Worm (Caenorhabditis elegans) whole organism, young adult: Measurements from ENCODE around the gene glb-4.

ENCODE experiments used
- B0019.2 ChIP-seq: fragments of 200-800 bp; sonication (Bioruptor generic); conservative IDR thresholded peaks from 2 replicates; pipeline ENCODE4 v1.3.6; 2022; ENCODE audit warnings: missing genetic modification reagents, missing genetic modification characterization, missing compliant biosample characterization
- C17E4.6 ChIP-seq: fragments of 200-800 bp; sonication (Bioruptor generic); IDR thresholded peaks from 2 replicates; pipeline ENCODE4 v1.3.6; 2022; ENCODE audit warnings: missing genetic modification reagents, missing genetic modification characterization, missing compliant biosample characterization
- F33H1.4 ChIP-seq: fragments of 200-800 bp; sonication (Bioruptor generic); IDR thresholded peaks from 2 replicates; pipeline ENCODE4 v1.3.6; 2022; ENCODE audit warnings: missing genetic modification reagents, missing genetic modification characterization, missing compliant biosample characterization
- F49E8.2 ChIP-seq: sonication (generic microtip); optimal IDR thresholded peaks from 3 replicates; lab custom pipeline; 2017; ENCODE audit warnings: missing genetic modification characterization, mild to moderate bottlenecking, missing compliant biosample characterization, antibody characterized with exemption, moderate library complexity; ENCODE audit not compliant: insufficient read depth
- F57C9.4 ChIP-seq: sonication (generic microtip); optimal IDR thresholded peaks from 2 replicates; lab custom pipeline; 2017; ENCODE audit warnings: mild to moderate bottlenecking, missing genetic modification characterization, missing compliant biosample characterization
- K12H6.12 ChIP-seq: fragments of 200-800 bp; sonication (Bioruptor generic); optimal IDR thresholded peaks from 2 replicates; lab custom pipeline; 2018; ENCODE audit warnings: mild to moderate bottlenecking, missing genetic modification characterization, missing compliant biosample characterization
- Y53G8AR.9 ChIP-seq: fragments of 200-800 bp; sonication (Bioruptor generic); conservative IDR thresholded peaks from 2 replicates; pipeline ENCODE4 v1.3.6; 2022; ENCODE audit warnings: missing genetic modification reagents, missing genetic modification characterization, missing compliant biosample characterization
- Y79H2A.3 ChIP-seq: fragments of 200-800 bp; sonication (Bioruptor generic); conservative IDR thresholded peaks from 2 replicates; pipeline ENCODE4 v1.3.6; 2022; ENCODE audit warnings: missing genetic modification reagents, missing genetic modification characterization, missing compliant biosample characterization
- Y95B8A.8 ChIP-seq: fragments of 200-800 bp; sonication (Bioruptor generic); IDR thresholded peaks from 2 replicates; pipeline ENCODE4 v1.3.6; 2022; ENCODE audit warnings: missing genetic modification reagents, missing genetic modification characterization, missing compliant biosample characterization
- akir-1 ChIP-seq: fragments of 200-800 bp; sonication (Bioruptor generic); optimal IDR thresholded peaks from 2 replicates; lab custom pipeline; 2018; ENCODE audit warnings: mild to moderate bottlenecking, missing genetic modification characterization, moderate library complexity, missing compliant biosample characterization
- ama-1 ChIP-seq, 3 experiments: fragments of 150-350 bp in 1 of 3; sonication (generic microtip) in 2 of 3; optimal IDR thresholded peaks; 2 replicates each; lab custom pipeline; 2014 to 2018; ENCODE audit warnings: missing biosample characterization in 2 of 3, missing genetic modification characterization in 2 of 3, missing genetic modification reagents in 2 of 3
- atf-7 ChIP-seq: sonication (generic microtip); optimal IDR thresholded peaks from 2 replicates; lab custom pipeline; 2017; ENCODE audit warnings: mild to moderate bottlenecking, missing genetic modification characterization, missing compliant biosample characterization
- attf-5 ChIP-seq: fragments of 200-800 bp; sonication (Bioruptor generic); optimal IDR thresholded peaks from 2 replicates; lab custom pipeline; 2018; ENCODE audit warnings: mild to moderate bottlenecking, missing genetic modification characterization, missing compliant biosample characterization
- cebp-1 ChIP-seq, 2 experiments: fragments of 200-800 bp in 1 of 2; sonication (Bioruptor generic) in 1 of 2; sonication (generic microtip) in 1 of 2; IDR thresholded peaks in 1 of 2; optimal IDR thresholded peaks in 1 of 2; 2 replicates each; pipeline versions ENCODE4 v1.3.6 to Lab custom; 2017 to 2022; ENCODE audit warnings: missing compliant biosample characterization in 2 of 2, missing genetic modification characterization in 2 of 2, mild to moderate bottlenecking in 1 of 2, missing genetic modification reagents in 1 of 2, moderate library complexity in 1 of 2
- ceh-100 ChIP-seq: fragments of 200-800 bp; sonication (Bioruptor generic); IDR thresholded peaks from 2 replicates; pipeline ENCODE4 v1.3.6; 2022; ENCODE audit warnings: missing genetic modification reagents, missing genetic modification characterization, missing compliant biosample characterization
- die-1 ChIP-seq: sonication (generic microtip); optimal IDR thresholded peaks from 2 replicates; lab custom pipeline; 2016; ENCODE audit warnings: missing genotype, mild to moderate bottlenecking, missing genetic modification characterization, missing compliant biosample characterization
- efl-1 ChIP-seq: fragments of 150-350 bp; optimal IDR thresholded peaks from 2 replicates; lab custom pipeline; 2014; ENCODE audit warnings: missing biosample characterization, missing genetic modification reagents, missing genetic modification characterization
- egl-18 ChIP-seq: fragments of 200-800 bp; sonication (Bioruptor generic); IDR thresholded peaks from 2 replicates; pipeline ENCODE4 v1.3.6; 2022; ENCODE audit warnings: missing genetic modification reagents, missing genetic modification characterization, missing compliant biosample characterization
- fkh-3 ChIP-seq: sonication (generic microtip); optimal IDR thresholded peaks from 2 replicates; lab custom pipeline; 2016; ENCODE audit warnings: mild to moderate bottlenecking, missing genetic modification characterization, missing compliant biosample characterization
- him-1 ChIP-seq: sonication (generic microtip); optimal IDR thresholded peaks from 2 replicates; lab custom pipeline; 2016; ENCODE audit warnings: missing genotype, missing genetic modification reagents, missing genetic modification characterization, missing compliant biosample characterization
- lag-1 ChIP-seq: fragments of 200-800 bp; sonication (Bioruptor generic); IDR thresholded peaks from 2 replicates; pipeline ENCODE4 v1.3.6; 2022; ENCODE audit warnings: missing genetic modification reagents, missing genetic modification characterization, missing compliant biosample characterization
- let-607 ChIP-seq, 2 experiments: fragments of 200-800 bp in 1 of 2; sonication (Bioruptor generic) in 1 of 2; sonication (generic microtip) in 1 of 2; optimal IDR thresholded peaks; 2 replicates each; lab custom pipeline; 2016 to 2018; ENCODE audit warnings: mild to moderate bottlenecking in 2 of 2, missing compliant biosample characterization in 2 of 2, missing genetic modification characterization in 2 of 2, moderate library complexity in 2 of 2, missing genotype in 1 of 2
- lin-26 ChIP-seq: fragments of 200-800 bp; sonication (Bioruptor generic); IDR thresholded peaks from 2 replicates; pipeline ENCODE4 v1.3.6; 2022; ENCODE audit warnings: missing genetic modification reagents, missing genetic modification characterization, missing compliant biosample characterization
- lir-1 ChIP-seq: fragments of 200-800 bp; sonication (Bioruptor generic); conservative IDR thresholded peaks from 2 replicates; pipeline ENCODE4 v1.3.6; 2022; ENCODE audit warnings: missing genetic modification reagents, missing genetic modification characterization, missing compliant biosample characterization
- madf-10 ChIP-seq: sonication (generic microtip); optimal IDR thresholded peaks from 2 replicates; lab custom pipeline; 2016; ENCODE audit warnings: mild to moderate bottlenecking, missing genetic modification characterization, missing compliant biosample characterization
- madf-6 ChIP-seq: fragments of 200-800 bp; sonication (Bioruptor generic); IDR thresholded peaks from 2 replicates; pipeline ENCODE4 v1.3.6; 2022; ENCODE audit warnings: missing genetic modification reagents, missing genetic modification characterization, missing compliant biosample characterization
- madf-8 ChIP-seq: fragments of 200-800 bp; sonication (Bioruptor generic); conservative IDR thresholded peaks from 2 replicates; pipeline ENCODE4 v1.3.6; 2022; ENCODE audit warnings: missing genetic modification reagents, missing genetic modification characterization, missing compliant biosample characterization
- mcd-1 ChIP-seq: fragments of 200-800 bp; sonication (Bioruptor generic); IDR thresholded peaks from 2 replicates; pipeline ENCODE4 v1.3.6; 2022; ENCODE audit warnings: missing genetic modification reagents, missing genetic modification characterization, missing compliant biosample characterization
- nfyb-1 ChIP-seq: fragments of 200-800 bp; sonication (Bioruptor generic); IDR thresholded peaks from 2 replicates; pipeline ENCODE4 v1.3.6; 2022; ENCODE audit warnings: missing genetic modification reagents, missing genetic modification characterization, missing compliant biosample characterization
- nhr-179 ChIP-seq: sonication (generic microtip); optimal IDR thresholded peaks from 2 replicates; lab custom pipeline; 2016; ENCODE audit warnings: mild to moderate bottlenecking, missing genetic modification characterization, missing compliant biosample characterization
- nhr-27 ChIP-seq: fragments of 200-800 bp; sonication (Bioruptor generic); optimal IDR thresholded peaks from 2 replicates; lab custom pipeline; 2018; ENCODE audit warnings: mild to moderate bottlenecking, missing genetic modification characterization, moderate library complexity, missing compliant biosample characterization
- pha-4 ChIP-seq: fragments of 150-350 bp; sonication (generic microtip); optimal IDR thresholded peaks from 2 replicates; lab custom pipeline; 2014; ENCODE audit warnings: missing biosample characterization, missing genetic modification reagents, missing genetic modification characterization
- rcor-1 ChIP-seq: fragments of 200-800 bp; sonication (Bioruptor generic); IDR thresholded peaks from 2 replicates; pipeline ENCODE4 v1.3.6; 2022; ENCODE audit warnings: missing genetic modification reagents, missing genetic modification characterization, missing compliant biosample characterization
- rec-8 ChIP-seq, 2 experiments: sonication (generic microtip); optimal IDR thresholded peaks; 2 replicates each; lab custom pipeline; 2016; ENCODE audit warnings: mild to moderate bottlenecking in 2 of 2, missing genetic modification characterization in 2 of 2, missing genetic modification reagents in 2 of 2, missing genotype in 2 of 2, missing biosample characterization in 1 of 2, missing compliant biosample characterization in 1 of 2, moderate library complexity in 1 of 2
- rpc-1 ChIP-seq, 2 experiments: fragments of 150-350 bp in 1 of 2; sonication (generic microtip) in 1 of 2; optimal IDR thresholded peaks; 2 replicates each; lab custom pipeline; 2014 to 2018; ENCODE audit warnings: missing biosample characterization in 1 of 2, missing genetic modification characterization in 1 of 2, missing genetic modification reagents in 1 of 2, missing genotype in 1 of 2
- sdz-38 ChIP-seq: sonication (generic microtip); optimal IDR thresholded peaks from 2 replicates; lab custom pipeline; 2016; ENCODE audit warnings: missing genotype, missing genetic modification characterization, missing compliant biosample characterization
- tbx-9 ChIP-seq: sonication (generic microtip); optimal IDR thresholded peaks from 2 replicates; lab custom pipeline; 2016; ENCODE audit warnings: borderline replicate concordance, missing genetic modification characterization, inconsistent platforms, missing compliant biosample characterization
- unc-130 ChIP-seq: sonication (generic microtip); optimal IDR thresholded peaks from 2 replicates; lab custom pipeline; 2016; ENCODE audit warnings: missing genetic modification reagents, missing genetic modification characterization, missing compliant biosample characterization
- xnd-1 ChIP-seq: sonication (generic microtip); optimal IDR thresholded peaks from 2 replicates; lab custom pipeline; 2016; ENCODE audit warnings: missing genotype, missing genetic modification reagents, missing genetic modification characterization, missing compliant biosample characterization
- zim-3 ChIP-seq: sonication (generic microtip); optimal IDR thresholded peaks from 2 replicates; lab custom pipeline; 2017; ENCODE audit warnings: mild to moderate bottlenecking, missing genetic modification characterization, moderate library complexity, missing compliant biosample characterization
- ztf-22 ChIP-seq: fragments of 200-800 bp; sonication (Bioruptor generic); optimal IDR thresholded peaks from 2 replicates; lab custom pipeline; 2018; ENCODE audit warnings: mild to moderate bottlenecking, missing genetic modification characterization, moderate library complexity, missing compliant biosample characterization
- ztf-3 ChIP-seq: fragments of 200-800 bp; sonication (Bioruptor generic); optimal IDR thresholded peaks from 2 replicates; lab custom pipeline; 2018; ENCODE audit warnings: mild to moderate bottlenecking, missing genetic modification characterization, missing compliant biosample characterization

The glb-4 gene

ce11 chrII:11101171-11101570 lies 9.8 kb downstream of the glb-4 start:
- no peak for TF ChIP-seq Y53G8AR.9 (GFP tag; lab: Robert Waterston, UW)
- no peak for TF ChIP-seq sdz-38 (tag; lab: Kevin White, UChicago)
- TF ChIP-seq xnd-1 = no peak
- no peak for TF ChIP-seq F49E8.2 (tag; lab: Kevin White, UChicago)
- no peak for TF ChIP-seq atf-7 (tag; lab: Kevin White, UChicago)

- TF ChIP-seq Y79H2A.3 (GFP tag; lab: Robert Waterston, UW) = peak; percentile 54; the same call in 1 of the 2 replicates
- TF ChIP-seq egl-18 = no peak
These were observed 11.2 kb downstream of the glb-4 start, which contains the start of gene C09H10.4 for ce11 chrII:11099841-11100240. Gene C09H10.4 (plus strand): TSS chrII:11100141.

ce11 chrII:11097154-11097887 lies 13.7 kb downstream of the glb-4 start, which contains the start of the genes rpl-36.A and nuo-1:
Gene rpl-36.A (minus strand): TSS chrII:11097204.
Gene nuo-1 (plus strand): TSS chrII:11097837.
- TF ChIP-seq cebp-1 (GFP tag; IDR thresholded peaks at IDR 0.05; lab: Robert Waterston, UW) = no peak
- TF ChIP-seq cebp-1 (tag; optimal IDR thresholded peaks at IDR 0.05; lab: Kevin White, UChicago) = peak; percentile 49
- no peak for TF ChIP-seq lin-26
- no peak for TF ChIP-seq F57C9.4 (tag; lab: Kevin White, UChicago)
- no peak for TF ChIP-seq let-607 (tag; optimal IDR thresholded peaks at IDR 0.05; lab: Kevin White, UChicago)
- TF ChIP-seq pha-4 (tag; lab: Kevin White, UChicago) = peak; percentile 64
- no peak for TF ChIP-seq akir-1 (GFP tag; lab: Kevin White, UChicago)
- TF ChIP-seq zim-3 = no peak
- 0 out of 2 replicates have a peak, but pooled peaks have one; percentile 10 for TF ChIP-seq nfyb-1
- no peak for TF ChIP-seq Y95B8A.8 (GFP tag; lab: Robert Waterston, UW)
- TF ChIP-seq ama-1 (optimal IDR thresholded peaks at IDR 0.05; lab: Kevin White, UChicago) = no peak
- no peak for TF ChIP-seq ama-1 (GFP tag; optimal IDR thresholded peaks at IDR 0.05; lab: Kevin White, UChicago)
- TF ChIP-seq fkh-3 = no peak
- TF ChIP-seq nhr-27 (tag; lab: Kevin White, UChicago) = no peak
- TF ChIP-seq lag-1 (GFP tag; lab: Robert Waterston, UW) = no peak
- TF ChIP-seq madf-6 (GFP tag; lab: Robert Waterston, UW) = peak; percentile 70
- TF ChIP-seq die-1 = no peak
- no peak for TF ChIP-seq tbx-9 (tag; lab: Kevin White, UChicago)
- peak; percentile 57 for TF ChIP-seq B0019.2 (GFP tag; lab: Robert Waterston, UW)
- TF ChIP-seq nhr-179 (tag; lab: Kevin White, UChicago) = no peak
- no peak for TF ChIP-seq rec-8 (tag; optimal IDR thresholded peaks at IDR 0.05; lab: Kevin White, UChicago)
- TF ChIP-seq ceh-100 = no peak
- peak; percentile 89 for TF ChIP-seq attf-5
- 0 out of 2 replicates have a peak, but pooled peaks have one; percentile 19 for TF ChIP-seq rcor-1
- TF ChIP-seq unc-130 (GFP tag; lab: Kevin White, UChicago) = no peak
- peak; percentile 95 for TF ChIP-seq F33H1.4
- peak; percentile 55 for TF ChIP-seq madf-8
- peak; percentile 46 for TF ChIP-seq K12H6.12 (tag; lab: Kevin White, UChicago)
- peak; percentile 30 for TF ChIP-seq him-1
- no peak for TF ChIP-seq lir-1
- no peak for TF ChIP-seq madf-10 (tag; lab: Kevin White, UChicago)
- TF ChIP-seq C17E4.6 = no peak
- peak; percentile 70 for TF ChIP-seq mcd-1 (GFP tag; lab: Robert Waterston, UW)
- TF ChIP-seq efl-1 (GFP tag; lab: Kevin White, UChicago) = peak; percentile 13
- no peak for TF ChIP-seq ztf-22 (GFP tag; lab: Kevin White, UChicago)
- TF ChIP-seq atf-7 (tag; lab: Kevin White, UChicago) = no peak
- no peak for TF ChIP-seq ztf-3 (GFP tag; lab: Kevin White, UChicago)
- no peak for TF ChIP-seq rpc-1 (optimal IDR thresholded peaks at IDR 0.05; lab: Kevin White, UChicago)
- TF ChIP-seq rpc-1 (tag; optimal IDR thresholded peaks at IDR 0.05; lab: Kevin White, UChicago) = no peak
